Fruit fly (Drosophila melanogaster): ENCODE results near the gene Zmynd10.
A peak's percentile ranks its signal among the peaks of the same experiment; 100 is the strongest.

The Zmynd10 gene

DNA sequence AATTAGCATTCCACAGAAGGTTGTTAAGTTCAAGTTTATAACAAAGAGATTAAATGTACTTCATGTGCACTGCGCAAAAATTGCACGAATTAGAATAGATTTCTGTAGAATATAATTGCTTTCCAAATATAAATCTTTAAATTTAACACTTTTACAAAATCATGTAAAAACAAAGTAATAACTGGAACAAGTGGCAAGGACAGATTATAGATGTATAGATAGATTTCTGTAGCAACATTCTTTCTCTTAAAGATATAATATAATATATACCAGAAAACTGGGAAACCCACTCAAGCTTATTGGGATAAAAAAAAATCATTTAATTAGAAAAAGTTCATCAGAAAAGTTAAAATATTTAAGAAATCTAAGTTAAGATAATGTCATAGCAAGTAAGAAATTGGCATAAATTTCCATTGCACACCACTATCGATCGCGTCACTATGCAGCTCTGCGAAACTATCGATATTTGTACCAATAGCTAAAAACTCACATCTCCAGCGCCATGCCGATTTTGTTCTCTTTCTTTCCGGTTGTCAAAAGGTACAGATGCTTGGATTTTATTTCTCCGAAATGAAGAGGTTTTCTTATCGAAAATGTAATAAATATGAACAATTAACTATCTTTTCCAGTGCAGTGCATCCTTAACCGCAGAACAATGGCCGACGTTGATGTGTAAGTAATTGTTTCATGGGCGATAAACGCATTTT, 3.2 kb downstream of the Zmynd10 start, which contains the start of gene RpS12 (continued):
- TF ChIP-seq prd (optimal IDR thresholded peaks at IDR 0.05) (no peak), prd (GFP tag; IDR thresholded peaks at IDR 0.05) (peak; percentile 48; the same call in 2 of the 3 replicates), Hey (tag; optimal IDR thresholded peaks at IDR 0.05) (peak; percentile 37), slbo (GFP tag; IDR thresholded peaks at IDR 0.05) (peak; percentile 83), Ptx1 (GFP tag; IDR thresholded peaks at IDR 0.05) (peak; percentile 62), CG8281 (tag; optimal IDR thresholded peaks at IDR 0.05) (peak; percentile 44), fd102C (GFP tag; optimal IDR thresholded peaks at IDR 0.05) (peak; percentile 74), sima (GFP tag; optimal IDR thresholded peaks at IDR 0.05) (peak; percentile 34), CG8765 (GFP tag; IDR thresholded peaks at IDR 0.05) (no peak), amos (GFP tag; IDR thresholded peaks at IDR 0.05; ENCODE audit: partially characterized antibody) (peak; percentile 90), CG10462 (GFP tag; optimal IDR thresholded peaks at IDR 0.05) (peak; percentile 53), pum (GFP tag; optimal IDR thresholded peaks at IDR 0.05) (peak; percentile 67), Meics (GFP tag; optimal IDR thresholded peaks at IDR 0.05) (peak; percentile 89), CG12769 (tag; optimal IDR thresholded peaks at IDR 0.05) (peak; percentile 64), CG1024 (GFP tag; IDR thresholded peaks at IDR 0.05) (peak; percentile 70), Abd-B (GFP tag; optimal IDR thresholded peaks at IDR 0.05) (no peak), Antp (GFP tag; optimal IDR thresholded peaks at IDR 0.05) (peak; percentile 80), CG8924 (tag; optimal IDR thresholded peaks at IDR 0.05) (peak; percentile 55), HHEX (GFP tag; optimal IDR thresholded peaks at IDR 0.05) (peak; percentile 85), odd (GFP tag; optimal IDR thresholded peaks at IDR 0.05) (peak; percentile 79), ssp (GFP tag; IDR thresholded peaks at IDR 0.05) (peak; percentile 97), gfzf (GFP tag; optimal IDR thresholded peaks at IDR 0.05) (peak; percentile 18), CrebB (tag; optimal IDR thresholded peaks at IDR 0.05) (peak; percentile 83), CG18599 (GFP tag; optimal IDR thresholded peaks at IDR 0.05) (peak; percentile 78), sqz (GFP tag; optimal IDR thresholded peaks at IDR 0.05) (peak; percentile 62), CG10366 (GFP tag; IDR thresholded peaks at IDR 0.05) (peak; percentile 78), pita (GFP tag; optimal IDR thresholded peaks at IDR 0.05) (no peak), CG1792 (GFP tag; optimal IDR thresholded peaks at IDR 0.05) (peak; percentile 62), Rx (GFP tag; IDR thresholded peaks at IDR 0.05) (peak; percentile 63; the same call in 1 of the 2 replicates), Blimp-1 (GFP tag; optimal IDR thresholded peaks at IDR 0.05) (no peak), CG12219 (GFP tag; optimal IDR thresholded peaks at IDR 0.05) (peak; percentile 72), ash1 (GFP tag; optimal IDR thresholded peaks at IDR 0.05) (peak; percentile 81), exex (tag; optimal IDR thresholded peaks at IDR 0.05) (peak; percentile 38), Hand (GFP tag; optimal IDR thresholded peaks at IDR 0.05) (peak; percentile 60), psq (GFP tag; optimal IDR thresholded peaks at IDR 0.05) (no peak), so (GFP tag; IDR thresholded peaks at IDR 0.05) (peak; percentile 62; the same call in 2 of the 3 replicates), Max (GFP tag; optimal IDR thresholded peaks at IDR 0.05) (peak; percentile 91), zen (tag; optimal IDR thresholded peaks at IDR 0.05) (peak; percentile 52), CG30020 (tag; optimal IDR thresholded peaks at IDR 0.05) (peak; percentile 81), CG17186 (GFP tag; optimal IDR thresholded peaks at IDR 0.05) (peak; percentile 82), Side (GFP tag; optimal IDR thresholded peaks at IDR 0.05) (peak; percentile 68), maf-S (GFP tag; optimal IDR thresholded peaks at IDR 0.05) (peak; percentile 78), Ets97D (GFP tag; optimal IDR thresholded peaks at IDR 0.05) (peak; percentile 99), CG11398 (GFP tag; optimal IDR thresholded peaks at IDR 0.05) (peak; percentile 76), CG10147 (GFP tag; optimal IDR thresholded peaks at IDR 0.05) (peak; percentile 28), NC2α (GFP tag; optimal IDR thresholded peaks at IDR 0.05) (peak; percentile 67), HLH4C (GFP tag; IDR thresholded peaks at IDR 0.05; ENCODE audit: partially characterized antibody) (peak; percentile 75), Dp (GFP tag; optimal IDR thresholded peaks at IDR 0.05) (peak; percentile 6), trh (GFP tag; optimal IDR thresholded peaks at IDR 0.05) (peak; percentile 61)
